Worm (Caenorhabditis elegans): ENCODE data around the gene Y72A10A.1.

- TF ChIP-seq pha-4 (tag; optimal IDR thresholded peaks at IDR 0.05): no peak
- no peak for TF ChIP-seq sox-4 (tag; optimal IDR thresholded peaks at IDR 0.05)
- TF ChIP-seq ama-1 (optimal IDR thresholded peaks at IDR 0.05): no peak
- no peak for TF ChIP-seq fkh-6 (tag; optimal IDR thresholded peaks at IDR 0.05)
- TF ChIP-seq nfya-1 (tag; optimal IDR thresholded peaks at IDR 0.05): no peak
- TF ChIP-seq nhr-11 (tag; optimal IDR thresholded peaks at IDR 0.05): no peak
- TF ChIP-seq dmd-4 (tag; optimal IDR thresholded peaks at IDR 0.05; ENCODE audit: borderline replicate concordance): no peak
- no peak for TF ChIP-seq tbx-2 (tag; optimal IDR thresholded peaks at IDR 0.05)
Observed at ce11 chrX:6187848-6188247, 49.7 kb upstream of the Y72A10A.1 start, which contains the start of gene T13C5.10.

Data from whole organism, late embryonic.